Worm (Caenorhabditis elegans) whole organism, young adult: ENCODE measurements around the gene hadb-1.

Experiments
- F49E8.2 ChIP-seq: sonication (generic microtip); optimal IDR thresholded peaks from 3 replicates; lab custom pipeline; 2017; ENCODE audit warnings: missing genetic modification characterization, mild to moderate bottlenecking, missing compliant biosample characterization, antibody characterized with exemption, moderate library complexity; ENCODE audit not compliant: insufficient read depth
- ekl-4 ChIP-seq: fragments of 200-800 bp; sonication (Bioruptor generic); IDR thresholded peaks from 2 replicates; pipeline ENCODE4 v1.3.6; 2022; ENCODE audit warnings: missing genetic modification reagents, missing genetic modification characterization, missing compliant biosample characterization
- unc-62 ChIP-seq: fragments of 150-350 bp; optimal IDR thresholded peaks from 2 replicates; lab custom pipeline; 2014; ENCODE audit warnings: missing biosample characterization, missing genetic modification reagents, missing genetic modification characterization

DNA sequence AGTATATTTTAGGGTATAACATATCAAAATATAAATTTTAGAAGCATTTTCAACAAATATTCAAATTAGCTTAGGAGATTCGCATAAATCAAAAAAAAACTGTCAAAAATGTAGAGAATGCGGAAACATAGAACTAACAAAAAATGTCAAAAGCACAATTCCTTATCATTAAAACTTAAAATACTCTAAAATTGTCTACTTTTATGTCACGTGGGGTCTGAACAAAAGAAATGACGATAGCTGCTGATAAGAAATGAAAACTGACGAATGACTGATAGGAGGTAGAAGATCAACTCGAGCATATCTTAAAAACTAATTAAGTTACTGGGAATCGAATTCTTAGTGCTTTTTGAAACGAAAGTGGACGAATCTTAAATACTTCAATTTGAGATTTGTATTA lies 45.4 kb upstream of the hadb-1 start:
- TF ChIP-seq unc-62: peak; percentile 55
- no peak for TF ChIP-seq ekl-4
- TF ChIP-seq F49E8.2 (tag; lab: Kevin White, UChicago): no peak
